Worm (Caenorhabditis elegans): Measurements from ENCODE around the gene scl-1.

ce11 chrIV:13052568-13052967 lies 3.6 kb upstream of the scl-1 start, which contains the start of gene F49E11.7:
- TF ChIP-seq klf-2 (GFP tag; conservative IDR thresholded peaks at IDR 0.05) (no peak), ref-1 (GFP tag; conservative IDR thresholded peaks at IDR 0.05) (no peak), cog-1 (tag; optimal IDR thresholded peaks at IDR 0.05) (no peak)

Measured in whole organism, midembryonic.